Worm (Caenorhabditis elegans) whole organism, L4/young adult: ENCODE results near the gene T05A8.3.

Experiments
- W03F9.2 ChIP-seq: fragments of 150-350 bp; optimal IDR thresholded peaks from 2 replicates; lab custom pipeline; 2014; ENCODE audit warnings: missing biosample characterization, missing genetic modification characterization
- dao-5 ChIP-seq: sonication (generic microtip); optimal IDR thresholded peaks from 2 replicates; lab custom pipeline; 2016; ENCODE audit warnings: missing genotype, missing genetic modification characterization, moderate library complexity, missing compliant biosample characterization
- him-1 ChIP-seq: sonication (generic microtip); optimal IDR thresholded peaks from 2 replicates; lab custom pipeline; 2016; ENCODE audit warnings: missing genotype, missing genetic modification reagents, missing genetic modification characterization, missing compliant biosample characterization

DNA sequence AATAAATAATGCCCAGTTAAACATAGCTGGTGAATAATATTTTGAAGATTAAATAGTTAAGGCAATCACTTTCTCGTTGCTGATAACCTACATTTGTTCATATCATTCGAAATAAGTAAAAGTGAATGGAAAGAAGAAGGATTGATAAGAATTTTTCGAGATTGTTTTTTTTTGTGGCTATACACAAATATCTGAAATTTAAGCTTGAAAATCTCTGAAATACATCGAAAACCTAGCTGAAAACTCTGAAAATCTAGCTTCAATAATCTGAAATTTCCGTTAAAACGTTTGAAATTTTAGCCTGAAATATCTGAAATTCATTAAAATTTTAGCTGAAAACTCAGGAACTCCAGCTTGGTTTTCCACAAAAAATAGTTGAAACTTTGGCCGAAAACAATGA lies 22.4 kb upstream of the T05A8.3 start, which contains the start of gene T05A8.6:
- TF ChIP-seq him-1 (tag; lab: Kevin White, UChicago), result no peak
- TF ChIP-seq W03F9.2 (tag; lab: Kevin White, UChicago), result no peak
- TF ChIP-seq dao-5, result no peak
